ENCODE assay signal across 3 fruit fly cellular contexts in genomic region chr3L:7634743-7635469, dm6.
TF ChIP-seq lines count a peak whose summit lies in the region.

No protein-coding gene starts in this region.

- no peak for TF ChIP-seq CTCF in whole organism, embryonic (GFP tag; optimal IDR thresholded peaks at IDR 0.05; lab: Kevin White, UChicago)

TF ChIP-seq in whole organism, embryonic, 481 proteins besides CTCF, POLR2A, EP300 and RAD21 (continues in another document):
- TF ChIP-seq CG18262 (tag; optimal IDR thresholded peaks at IDR 0.05; lab: Kevin White, UChicago) (peak; percentile 72), Trl (optimal IDR thresholded peaks at IDR 0.05; lab: Kevin White, UChicago) (no peak), Trl (GFP tag; optimal IDR thresholded peaks at IDR 0.05; lab: Kevin White, UChicago) (peak; percentile 20), CG10209 (GFP tag; optimal IDR thresholded peaks at IDR 0.05; lab: Kevin White, UChicago) (no peak), sisA (GFP tag; IDR thresholded peaks at IDR 0.05; lab: Robert Waterston, UW) (peak; percentile 48), Sox102F (GFP tag; optimal IDR thresholded peaks at IDR 0.05; lab: Kevin White, UChicago) (peak; percentile 56), HmgZ (tag; optimal IDR thresholded peaks at IDR 0.05; lab: Kevin White, UChicago) (no peak), grau (tag; optimal IDR thresholded peaks at IDR 0.05; lab: Kevin White, UChicago) (peak; percentile 17), CG12236 (GFP tag; optimal IDR thresholded peaks at IDR 0.05; lab: Kevin White, UChicago) (no peak), org-1 (GFP tag; optimal IDR thresholded peaks at IDR 0.05; lab: Kevin White, UChicago) (peak; percentile 2), croc (GFP tag; conservative IDR thresholded peaks at IDR 0.05; lab: Robert Waterston, UW) (peak; percentile 30; the same call in 2 of the 3 replicates), CG16813 (GFP tag; IDR thresholded peaks at IDR 0.05; lab: Robert Waterston, UW; ENCODE audit: partially characterized antibody) (no peak), GATAe (GFP tag; conservative IDR thresholded peaks at IDR 0.05; lab: Robert Waterston, UW) (no peak), CG17912 (GFP tag; optimal IDR thresholded peaks at IDR 0.05; lab: Kevin White, UChicago) (no peak), CkIIα-i1 (GFP tag; IDR thresholded peaks at IDR 0.05; lab: Robert Waterston, UW) (no peak), CG7839 (tag; optimal IDR thresholded peaks at IDR 0.05; lab: Kevin White, UChicago) (peak; percentile 65), lmd (GFP tag; IDR thresholded peaks at IDR 0.05; lab: Robert Waterston, UW) (peak; percentile 50; the same call in 1 of the 2 replicates), gro (GFP tag; optimal IDR thresholded peaks at IDR 0.05; lab: Kevin White, UChicago) (no peak), CG10267 (tag; optimal IDR thresholded peaks at IDR 0.05; lab: Kevin White, UChicago) (peak; percentile 41), usp (GFP tag; optimal IDR thresholded peaks at IDR 0.05; lab: Kevin White, UChicago) (no peak), tin (GFP tag; optimal IDR thresholded peaks at IDR 0.05; lab: Kevin White, UChicago) (peak; percentile 20), pum (GFP tag; optimal IDR thresholded peaks at IDR 0.05; lab: Kevin White, UChicago) (peak; percentile 37), Dp (GFP tag; optimal IDR thresholded peaks at IDR 0.05; lab: Kevin White, UChicago) (no peak), CG9215 (GFP tag; IDR thresholded peaks at IDR 0.05; lab: Robert Waterston, UW) (no peak), CG8388 (GFP tag; optimal IDR thresholded peaks at IDR 0.05; lab: Kevin White, UChicago) (peak; percentile 43), E2f2 (GFP tag; IDR thresholded peaks at IDR 0.05; lab: Robert Waterston, UW) (no peak), MESR4 (GFP tag; optimal IDR thresholded peaks at IDR 0.05; lab: Kevin White, UChicago) (no peak), Fer3 (tag; optimal IDR thresholded peaks at IDR 0.05; lab: Kevin White, UChicago) (no peak), NK7.1 (GFP tag; optimal IDR thresholded peaks at IDR 0.05; lab: Kevin White, UChicago) (no peak), MBD-R2 (GFP tag; IDR thresholded peaks at IDR 0.05; lab: Robert Waterston, UW) (no peak), CG31441 (GFP tag; IDR thresholded peaks at IDR 0.05; lab: Robert Waterston, UW) (peak; percentile 49; the same call in 1 of the 2 replicates)

TF ChIP-seq in whole organism, prepupa, 60 proteins besides CTCF, POLR2A, EP300 and RAD21:
- TF ChIP-seq CG32006 (GFP tag; optimal IDR thresholded peaks at IDR 0.05; lab: Kevin White, UChicago) (no peak), Gug (GFP tag; IDR thresholded peaks at IDR 0.05; lab: Robert Waterston, UW) (peak; percentile 56; the same call in 1 of the 2 replicates)
TF ChIP-seq in whole organism, prepupa: peak in this region for 1.

TF ChIP-seq in whole organism, pupa, 21 proteins besides CTCF, POLR2A, EP300 and RAD21:
- TF ChIP-seq D1 (tag; optimal IDR thresholded peaks at IDR 0.05; lab: Kevin White, UChicago) (no peak), CG15710 (tag; optimal IDR thresholded peaks at IDR 0.05; lab: Kevin White, UChicago) (no peak), fd96Ca (GFP tag; IDR thresholded peaks at IDR 0.05; lab: Robert Waterston, UW) (no peak), Snoo (tag; optimal IDR thresholded peaks at IDR 0.05; lab: Kevin White, UChicago) (no peak), CG13204 (GFP tag; optimal IDR thresholded peaks at IDR 0.05; lab: Kevin White, UChicago) (no peak), CG8301 (tag; optimal IDR thresholded peaks at IDR 0.05; lab: Kevin White, UChicago) (peak; percentile 13), CG4496 (GFP tag; IDR thresholded peaks at IDR 0.05; lab: Robert Waterston, UW) (no peak)
TF ChIP-seq in whole organism, pupa: peak in this region for 1.

Comparison
In these comparisons a context has a peak if more than half of its experiments do, and no peak if none do; other contexts are left out.
1. Of the 7 proteins assayed by ChIP-seq in both whole organism, embryonic and whole organism, prepupa: peak only in whole organism, embryonic: Blimp-1 and Sox102F; only in whole organism, prepupa: Gug; in both: none; in neither: 4.